Fruit fly (Drosophila melanogaster) whole organism, prepupa: Measurements from ENCODE around the gene Sfp33A2.

Experiments used
- Blimp-1 ChIP-seq: fragments of 200-800 bp; sonication (Bioruptor generic); optimal IDR thresholded peaks from 3 replicates; lab custom pipeline; 2017; ENCODE audit warnings: missing biosample characterization, missing genetic modification characterization, mild to moderate bottlenecking, moderate library complexity, missing genetic modification reagents
- CG6854 ChIP-seq: fragments of 200-800 bp; sonication (Bioruptor generic); optimal IDR thresholded peaks from 2 replicates; lab custom pipeline; 2017; ENCODE audit warnings: missing biosample characterization, mild to moderate bottlenecking, missing genetic modification characterization
- Hr38 ChIP-seq: sonication (Bioruptor generic); optimal IDR thresholded peaks from 2 replicates; lab custom pipeline; 2016; ENCODE audit warnings: missing biosample characterization, missing genetic modification characterization
- dac ChIP-seq: fragments of 200-800 bp; sonication (Bioruptor generic); optimal IDR thresholded peaks from 2 replicates; lab custom pipeline; 2017; ENCODE audit warnings: missing biosample characterization, mild to moderate bottlenecking, missing genetic modification characterization
- eg ChIP-seq: fragments of 200-800 bp; sonication (Bioruptor generic); IDR thresholded peaks from 3 replicates; pipeline ENCODE4 v1.3.6; 2022; ENCODE audit warnings: missing biosample characterization, missing genetic modification characterization
- fd85E ChIP-seq: fragments of 200-800 bp; sonication (Bioruptor generic); optimal IDR thresholded peaks from 3 replicates; lab custom pipeline; 2016; ENCODE audit warnings: missing biosample characterization, missing genetic modification characterization
- pdm3 ChIP-seq: fragments of 200-800 bp; sonication (Bioruptor generic); optimal IDR thresholded peaks from 3 replicates; lab custom pipeline; 2016; ENCODE audit warnings: missing biosample characterization, missing genetic modification characterization
- topi ChIP-seq: fragments of 200-800 bp; sonication (Bioruptor generic); optimal IDR thresholded peaks from 3 replicates; lab custom pipeline; 2016; ENCODE audit warnings: missing biosample characterization, missing genetic modification characterization

dm6 chr2L:11806022-11806700 lies 31.4 kb upstream of the Sfp33A2 start:
- no peak for TF ChIP-seq CG6854 (GFP tag; lab: Kevin White, UChicago)
- no peak for TF ChIP-seq fd85E
- no peak for TF ChIP-seq pdm3 (GFP tag; lab: Kevin White, UChicago)
- TF ChIP-seq Hr38 = no peak
- TF ChIP-seq dac (GFP tag; lab: Kevin White, UChicago) = no peak
- no peak for TF ChIP-seq topi (GFP tag; lab: Kevin White, UChicago)
- TF ChIP-seq eg (GFP tag; lab: Robert Waterston, UW) = no peak
- no peak for TF ChIP-seq Blimp-1 (GFP tag; lab: Kevin White, UChicago)
